Fruit fly (Drosophila melanogaster) whole organism: Measurements from ENCODE around the gene CG12617.

Source experiments
- CG8478 ChIP-seq: fragments of >200 bp; optimal IDR thresholded peaks from 2 replicates; lab custom pipeline; 2018; ENCODE audit warnings: inconsistent platforms
- Dll ChIP-seq: fragments of >200 bp; optimal IDR thresholded peaks from 2 replicates; lab custom pipeline; 2017
- EcR ChIP-seq, 2 experiments: fragments of >200 bp; optimal IDR thresholded peaks; 2 replicates each; lab custom pipeline; 2017; ENCODE audit warnings: missing biosample characterization in 2 of 2, missing genetic modification characterization in 2 of 2, missing genetic modification reagents in 2 of 2
- pan ChIP-seq: fragments of >200 bp; optimal IDR thresholded peaks from 2 replicates; lab custom pipeline; 2017
- psq ChIP-seq: fragments of >200 bp; optimal IDR thresholded peaks from 2 replicates; lab custom pipeline; 2017
- usp ChIP-seq: fragments of >200 bp; optimal IDR thresholded peaks from 2 replicates; lab custom pipeline; 2017; ENCODE audit warnings: missing biosample characterization, missing genetic modification characterization, mixed read lengths

Gene CG12617

DNA sequence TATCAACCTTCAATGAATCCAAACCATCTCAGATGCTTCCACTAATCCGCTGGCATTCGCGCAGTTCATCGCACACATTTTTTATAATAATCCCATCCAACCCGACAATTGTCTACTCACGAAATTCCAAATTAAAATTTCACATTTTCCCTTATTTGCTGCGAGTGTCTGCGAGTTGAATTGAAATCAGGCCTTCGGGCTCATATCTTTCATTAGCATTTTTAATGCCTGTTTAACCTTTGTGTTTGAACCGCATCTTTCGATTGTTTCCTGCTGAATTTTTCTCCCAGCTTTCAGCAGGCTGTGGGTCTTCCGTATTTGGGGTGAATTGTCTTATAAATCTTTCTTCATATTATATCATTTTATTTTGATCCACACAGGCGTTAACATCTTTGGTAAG is at the start of gene CG12617:
CG12617 (plus strand) TSS at position 301 of the 400 bp plus-strand sequence.
- TF ChIP-seq CG8478 (no peak), Dll (no peak), usp (GFP tag; lab: Kevin White, UChicago) (no peak), EcR (GFP tag; optimal IDR thresholded peaks at IDR 0.05; lab: Kevin White, UChicago) (no peak), pan (lab: Kevin White, UChicago) (no peak), psq (lab: Kevin White, UChicago) (no peak)

DNA sequence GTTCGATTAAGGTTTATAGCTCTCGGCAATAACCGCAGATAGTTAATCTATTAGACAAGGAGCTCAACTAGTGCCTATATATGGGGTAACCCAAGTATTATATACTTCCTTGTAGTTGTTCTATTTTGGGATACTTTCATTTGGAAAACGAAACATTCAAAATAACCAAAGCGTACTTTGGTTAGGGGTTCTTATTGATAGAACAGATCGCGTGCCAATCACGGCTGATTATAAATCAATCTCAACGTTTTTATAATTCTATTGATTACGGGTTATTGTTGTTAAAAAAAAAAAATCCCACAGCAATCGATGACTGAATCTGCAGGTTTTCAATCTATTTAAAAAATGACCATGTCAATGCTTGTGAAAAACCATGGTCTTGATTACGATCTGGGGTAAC is 37.4 kb upstream of the CG12617 start, which contains the start of gene CG17571:
CG17571 (minus strand) TSS at position 101 of the 400 bp plus-strand sequence.
- TF ChIP-seq usp (GFP tag; lab: Kevin White, UChicago) = no peak
- TF ChIP-seq CG8478 = no peak
- no peak for TF ChIP-seq psq (lab: Kevin White, UChicago)
- no peak for TF ChIP-seq EcR (GFP tag; optimal IDR thresholded peaks at IDR 0.05; lab: Kevin White, UChicago)
- TF ChIP-seq pan (lab: Kevin White, UChicago) = no peak

DNA sequence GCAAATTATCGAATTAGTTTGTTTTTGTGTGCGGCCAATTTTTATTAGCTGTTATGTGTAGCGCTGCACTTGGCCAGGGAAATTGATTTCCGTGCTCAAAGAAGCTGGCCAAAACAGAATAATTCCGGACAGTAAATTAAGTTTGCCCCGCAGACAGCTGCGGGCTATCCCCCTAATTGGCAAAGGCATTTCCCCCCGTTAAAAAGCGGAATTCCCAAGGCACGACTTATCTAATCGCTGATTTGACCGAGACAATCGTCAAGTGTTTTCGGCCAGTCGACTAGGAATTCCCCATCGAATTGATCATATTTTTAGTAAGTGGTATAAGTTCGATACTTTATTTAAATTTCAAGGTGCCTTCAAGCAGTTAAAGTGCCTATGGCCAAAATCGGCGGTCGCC is 31.4 kb upstream of the CG12617 start:
- no peak for TF ChIP-seq EcR (GFP tag; optimal IDR thresholded peaks at IDR 0.05; lab: Kevin White, UChicago)
- no peak for TF ChIP-seq CG8478
- TF ChIP-seq pan (lab: Kevin White, UChicago) = no peak
- TF ChIP-seq psq (lab: Kevin White, UChicago) = no peak
- TF ChIP-seq usp (GFP tag; lab: Kevin White, UChicago) = no peak
- TF ChIP-seq Dll = no peak

DNA sequence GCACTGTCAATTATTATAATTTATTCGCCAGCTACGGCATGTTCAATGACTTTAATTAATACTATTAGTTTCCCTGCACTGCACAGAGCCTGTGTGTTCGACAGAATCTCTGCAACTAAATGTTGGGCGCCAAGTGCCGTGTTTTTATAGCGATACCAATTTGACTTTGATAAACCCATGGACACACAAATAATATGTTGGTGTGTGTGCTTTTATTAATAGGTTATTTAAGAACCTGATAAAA is 30.2 kb upstream of the CG12617 start, which contains the start of gene CG17570:
CG17570 (minus strand) TSS at position 101 of the 244 bp plus-strand sequence.
- TF ChIP-seq CG8478 (no peak), Dll (no peak), psq (lab: Kevin White, UChicago) (no peak), usp (GFP tag; lab: Kevin White, UChicago) (no peak), EcR (GFP tag; optimal IDR thresholded peaks at IDR 0.05; lab: Kevin White, UChicago) (no peak), pan (lab: Kevin White, UChicago) (no peak)

DNA sequence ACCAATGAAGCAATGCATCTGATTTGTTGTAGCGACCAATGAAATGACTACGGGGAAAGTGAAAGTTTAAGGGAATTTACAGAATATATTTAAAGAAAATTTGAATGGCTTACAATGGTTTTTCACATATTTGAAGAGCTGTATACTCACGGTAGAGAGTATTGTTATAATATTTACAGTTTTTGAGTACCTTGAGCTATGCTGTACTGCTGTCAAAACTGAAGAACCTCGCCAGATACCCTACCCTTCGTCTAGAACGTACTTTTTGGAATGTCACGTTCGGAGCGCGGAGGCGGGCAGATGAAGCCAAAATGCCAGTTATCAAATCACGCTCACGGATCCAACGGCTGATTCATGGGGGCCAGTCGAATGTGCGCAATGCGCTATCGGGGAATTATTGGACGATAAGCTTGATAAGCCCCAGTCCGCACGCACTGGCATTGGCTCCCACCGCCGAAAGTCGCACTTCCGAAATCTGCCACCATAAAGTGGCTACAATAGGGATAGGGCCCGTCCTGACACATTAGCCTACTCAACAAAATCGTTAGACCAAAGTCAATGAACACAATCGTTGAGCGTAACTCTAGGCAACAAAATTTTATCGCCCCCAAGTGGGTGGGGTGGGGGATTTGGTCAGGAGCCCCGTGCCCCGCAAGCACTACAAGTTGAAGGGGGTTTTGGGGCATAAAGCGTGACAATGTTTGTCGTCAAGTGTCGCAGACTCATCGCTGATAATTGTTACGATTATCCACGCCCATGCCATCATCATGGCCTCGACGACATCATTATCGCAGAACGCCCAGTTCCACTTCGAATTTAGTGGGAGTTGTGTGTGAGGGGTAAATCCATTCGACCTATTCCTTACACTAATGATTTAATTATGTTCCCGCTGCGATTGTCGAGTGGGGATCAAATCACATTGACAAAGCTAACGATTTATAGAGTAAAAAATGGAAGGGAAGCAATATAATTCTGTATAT is 29.6 kb upstream of the CG12617 start:
- TF ChIP-seq usp (GFP tag; lab: Kevin White, UChicago) = no peak
- TF ChIP-seq CG8478 = no peak
- no peak for TF ChIP-seq Dll
- TF ChIP-seq psq (lab: Kevin White, UChicago) = no peak
- TF ChIP-seq pan (lab: Kevin White, UChicago) = no peak
- no peak for TF ChIP-seq EcR (GFP tag; optimal IDR thresholded peaks at IDR 0.05; lab: Kevin White, UChicago)

DNA sequence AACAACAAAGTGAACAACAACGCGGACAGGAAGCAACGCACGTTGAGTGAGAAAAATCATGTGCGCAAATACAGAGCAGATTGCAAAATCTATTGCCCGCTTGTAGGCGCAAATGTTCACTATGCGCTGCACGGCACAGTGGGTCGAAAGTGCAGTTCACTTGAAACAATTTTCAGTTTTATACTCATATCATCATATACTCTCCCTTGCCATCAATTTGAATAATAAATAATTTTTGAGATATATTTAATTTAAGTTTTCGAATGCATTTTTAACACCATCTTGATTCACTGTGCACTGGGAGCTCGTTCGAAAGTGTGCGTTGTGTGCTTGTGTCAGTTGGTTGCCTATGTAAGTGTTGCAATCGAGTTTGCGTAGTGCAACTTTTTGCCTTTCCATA is 27.3 kb upstream of the CG12617 start:
- TF ChIP-seq Dll (no peak), EcR (GFP tag; optimal IDR thresholded peaks at IDR 0.05; lab: Kevin White, UChicago) (no peak), usp (GFP tag; lab: Kevin White, UChicago) (no peak), psq (lab: Kevin White, UChicago) (no peak), CG8478 (no peak), pan (lab: Kevin White, UChicago) (no peak)

DNA sequence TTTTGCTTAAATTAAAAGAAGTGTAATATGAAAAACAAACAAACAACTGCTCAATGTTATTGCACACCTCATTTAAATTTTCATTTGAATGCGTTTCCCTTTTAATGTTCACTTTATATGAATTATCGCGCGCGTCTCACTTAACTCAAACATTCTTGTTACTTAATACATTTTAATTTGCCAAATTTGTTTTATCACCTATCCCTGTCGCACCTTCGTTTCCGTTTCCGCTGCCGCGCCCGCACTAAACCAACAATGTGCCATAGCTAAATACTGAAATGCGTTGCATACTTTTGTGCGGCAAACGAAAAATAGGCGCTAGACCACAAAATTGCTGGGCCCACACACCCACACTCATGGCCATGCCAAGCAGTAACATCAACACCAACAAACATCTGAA is 7.3 kb upstream of the CG12617 start:
- TF ChIP-seq EcR (GFP tag; optimal IDR thresholded peaks at IDR 0.05; lab: Kevin White, UChicago) (no peak), pan (lab: Kevin White, UChicago) (no peak), psq (lab: Kevin White, UChicago) (no peak), usp (GFP tag; lab: Kevin White, UChicago) (no peak), CG8478 (no peak), Dll (no peak)

DNA sequence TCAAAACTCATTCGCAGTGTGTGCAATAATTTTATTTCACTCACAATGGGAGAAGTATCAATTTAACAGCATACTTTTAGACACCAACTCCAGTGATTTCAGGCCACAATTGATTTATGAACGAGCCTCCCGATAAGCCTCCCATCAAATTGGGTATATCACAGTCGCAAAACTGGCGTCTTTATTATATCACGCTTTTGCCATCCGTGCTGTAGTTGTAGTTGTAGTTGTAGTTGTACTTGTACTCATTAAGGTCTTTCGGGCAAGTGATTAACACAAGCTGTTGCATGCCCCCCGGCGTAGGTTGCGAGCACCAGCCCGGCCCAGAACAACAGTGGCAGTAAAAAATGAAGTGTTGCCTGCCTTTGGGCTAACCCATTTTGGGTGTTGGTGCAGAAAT is 3.8 kb upstream of the CG12617 start:
- TF ChIP-seq Dll (no peak), CG8478 (no peak), EcR (GFP tag; optimal IDR thresholded peaks at IDR 0.05; lab: Kevin White, UChicago) (no peak), psq (lab: Kevin White, UChicago) (no peak), pan (lab: Kevin White, UChicago) (no peak), usp (GFP tag; lab: Kevin White, UChicago) (no peak)

DNA sequence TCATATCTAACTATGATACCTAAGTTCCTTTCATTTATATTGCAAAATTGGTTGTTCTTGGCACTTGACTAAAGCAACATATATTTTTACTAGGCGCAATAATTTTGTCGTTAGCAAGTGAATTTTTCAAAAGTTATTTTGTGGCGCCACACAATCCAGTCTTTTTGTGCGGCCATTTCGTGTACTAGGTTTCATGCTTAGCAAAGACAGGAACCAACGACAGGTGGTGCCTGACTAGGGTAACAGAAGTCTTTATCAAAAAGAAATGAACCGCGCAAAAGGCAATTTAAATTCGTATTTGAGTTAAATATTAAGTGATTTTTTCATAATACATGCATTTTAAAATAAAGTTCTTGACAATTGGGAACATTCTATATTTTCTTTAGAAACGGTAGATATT is 553 bp upstream of the CG12617 start:
- TF ChIP-seq EcR (GFP tag; optimal IDR thresholded peaks at IDR 0.05; lab: Kevin White, UChicago) (no peak), pan (lab: Kevin White, UChicago) (no peak), CG8478 (no peak), psq (lab: Kevin White, UChicago) (no peak), usp (GFP tag; lab: Kevin White, UChicago) (no peak)

DNA sequence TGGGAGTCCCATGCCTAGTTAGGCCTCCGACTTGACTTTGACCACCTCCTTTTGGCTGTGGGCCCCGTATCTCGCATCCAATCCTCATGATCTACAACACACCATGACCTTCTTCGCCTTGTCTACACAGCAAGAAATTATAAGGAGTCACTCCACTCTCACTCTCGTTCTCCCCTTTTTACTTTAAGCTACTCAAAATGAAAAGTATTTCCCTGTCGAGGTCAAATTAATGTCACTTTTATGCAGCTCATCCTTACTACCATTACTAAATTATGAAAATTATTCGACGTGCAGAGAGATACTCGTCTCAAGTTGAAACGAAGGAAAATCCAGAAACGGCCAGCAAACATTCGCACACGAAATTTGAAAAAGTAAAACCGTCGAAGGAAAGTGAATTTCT is 1.4 kb downstream of the CG12617 start:
- TF ChIP-seq psq (lab: Kevin White, UChicago) (no peak), CG8478 (no peak)

DNA sequence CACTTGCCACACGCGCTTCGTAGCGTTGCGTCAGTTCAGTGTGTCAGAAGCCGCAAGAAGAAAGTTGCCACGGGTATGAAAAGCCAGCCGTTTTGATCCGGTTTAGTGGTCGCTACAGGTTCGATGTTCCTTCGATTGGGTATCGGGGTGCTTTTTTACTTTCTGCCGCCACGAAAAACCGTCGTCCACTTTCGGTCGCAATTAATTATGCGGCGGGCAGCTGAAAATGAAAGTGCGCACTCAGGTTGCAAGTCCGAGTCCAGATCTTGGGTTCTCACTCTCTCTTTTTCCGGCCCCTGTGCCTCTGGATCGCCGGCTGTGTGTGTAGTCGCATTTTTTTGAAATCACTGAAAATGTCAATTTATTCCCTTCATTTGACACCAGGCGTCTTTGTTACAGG is 2.5 kb downstream of the CG12617 start:
- TF ChIP-seq Dll (no peak), psq (lab: Kevin White, UChicago) (no peak), CG8478 (no peak), pan (lab: Kevin White, UChicago) (no peak), usp (GFP tag; lab: Kevin White, UChicago) (no peak), EcR (GFP tag; optimal IDR thresholded peaks at IDR 0.05; lab: Kevin White, UChicago) (no peak)

DNA sequence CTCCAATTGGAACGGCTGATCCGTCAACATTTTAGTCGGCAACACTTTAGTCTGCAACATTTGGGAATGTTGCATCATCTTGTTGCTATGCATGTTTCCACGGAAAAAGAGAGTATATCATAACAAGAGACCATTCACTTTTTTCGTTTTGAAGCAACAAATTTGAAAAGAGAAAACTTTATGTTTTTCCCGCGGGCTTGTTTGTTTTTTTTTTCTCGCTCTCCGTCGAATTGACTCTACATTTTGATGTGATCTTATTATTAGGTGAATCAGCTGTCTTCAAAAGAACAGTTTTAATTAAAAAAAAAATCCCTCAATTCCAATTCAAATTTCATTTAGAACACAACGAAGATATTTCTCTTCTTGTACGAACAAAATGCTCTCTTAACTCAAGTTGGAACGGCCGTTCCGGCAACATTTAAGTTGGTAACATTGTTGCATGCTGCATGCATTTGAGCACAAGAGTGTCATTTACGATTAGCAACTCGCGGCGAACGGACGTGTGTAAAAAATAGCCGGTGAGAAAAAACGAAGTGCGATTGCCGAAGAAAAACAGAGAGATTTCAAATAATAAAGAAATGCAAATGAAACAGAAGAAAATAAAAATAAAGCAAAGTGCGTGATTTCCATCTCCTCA is 16.4 kb downstream of the CG12617 start, which contains the start of gene spir:
spir (plus strand) TSS at position 469 of the 637 bp plus-strand sequence.
- TF ChIP-seq psq (lab: Kevin White, UChicago) (no peak), pan (lab: Kevin White, UChicago) (no peak), CG8478 (no peak), Dll (no peak), usp (GFP tag; lab: Kevin White, UChicago) (no peak), EcR (GFP tag; optimal IDR thresholded peaks at IDR 0.05; lab: Kevin White, UChicago) (no peak)
